Worm (Caenorhabditis elegans) whole organism, young adult: ENCODE data around the gene acd-3.
A peak's percentile ranks its signal among the peaks of the same experiment; 100 is the strongest.

ENCODE experiments used
- B0035.1 ChIP-seq: sonication (generic microtip); optimal IDR thresholded peaks from 2 replicates; lab custom pipeline; 2016; ENCODE audit warnings: missing genetic modification characterization, mild to moderate bottlenecking, missing compliant biosample characterization, missing genotype, missing genetic modification reagents
- C06A6.2 ChIP-seq: fragments of 200-800 bp; sonication (Bioruptor generic); conservative IDR thresholded peaks from 2 replicates; pipeline ENCODE4 v1.3.6; 2022; ENCODE audit warnings: missing genetic modification characterization, missing compliant biosample characterization
- F57A8.1 ChIP-seq: fragments of 200-800 bp; sonication (Bioruptor generic); optimal IDR thresholded peaks from 2 replicates; lab custom pipeline; 2018; ENCODE audit warnings: mild to moderate bottlenecking, missing genetic modification characterization, moderate library complexity, missing compliant biosample characterization
- K11D2.4 ChIP-seq: fragments of 200-800 bp; sonication (Bioruptor generic); IDR thresholded peaks from 2 replicates; pipeline ENCODE4 v1.3.6; 2022; ENCODE audit warnings: missing genetic modification reagents, missing genetic modification characterization, missing compliant biosample characterization
- T07F8.4 ChIP-seq: sonication (generic microtip); optimal IDR thresholded peaks from 2 replicates; lab custom pipeline; 2016; ENCODE audit warnings: mild to moderate bottlenecking, missing genetic modification characterization, moderate library complexity, missing compliant biosample characterization
- T26A5.8 ChIP-seq: sonication (generic microtip); optimal IDR thresholded peaks from 2 replicates; lab custom pipeline; 2016; ENCODE audit warnings: missing genetic modification characterization, missing compliant biosample characterization
- Y56A3A.18 ChIP-seq: fragments of 200-800 bp; sonication (Bioruptor generic); IDR thresholded peaks from 2 replicates; pipeline ENCODE4 v1.3.6; 2022; ENCODE audit warnings: missing genetic modification reagents, missing genetic modification characterization, missing compliant biosample characterization
- Y95B8A.8 ChIP-seq: fragments of 200-800 bp; sonication (Bioruptor generic); IDR thresholded peaks from 2 replicates; pipeline ENCODE4 v1.3.6; 2022; ENCODE audit warnings: missing genetic modification reagents, missing genetic modification characterization, missing compliant biosample characterization
- atf-7 ChIP-seq: sonication (generic microtip); optimal IDR thresholded peaks from 2 replicates; lab custom pipeline; 2017; ENCODE audit warnings: mild to moderate bottlenecking, missing genetic modification characterization, missing compliant biosample characterization
- cebp-1 ChIP-seq, 2 experiments: fragments of 200-800 bp in 1 of 2; sonication (Bioruptor generic) in 1 of 2; sonication (generic microtip) in 1 of 2; IDR thresholded peaks in 1 of 2; optimal IDR thresholded peaks in 1 of 2; 2 replicates each; pipeline versions ENCODE4 v1.3.6 to Lab custom; 2017 to 2022; ENCODE audit warnings: missing compliant biosample characterization in 2 of 2, missing genetic modification characterization in 2 of 2, mild to moderate bottlenecking in 1 of 2, missing genetic modification reagents in 1 of 2, moderate library complexity in 1 of 2
- cebp-2 ChIP-seq: fragments of 200-800 bp; sonication (Bioruptor generic); IDR thresholded peaks from 2 replicates; pipeline ENCODE4 v1.3.6; 2022; ENCODE audit warnings: missing genetic modification characterization, missing compliant biosample characterization
- ceh-40 ChIP-seq: fragments of 200-800 bp; sonication (Bioruptor generic); IDR thresholded peaks from 2 replicates; pipeline ENCODE4 v1.3.6; 2022; ENCODE audit warnings: missing genetic modification characterization, missing compliant biosample characterization
- ceh-91 ChIP-seq: fragments of 200-800 bp; sonication (Bioruptor generic); IDR thresholded peaks from 2 replicates; pipeline ENCODE4 v1.3.6; 2022; ENCODE audit warnings: missing genetic modification reagents, missing genetic modification characterization, missing compliant biosample characterization
- chd-7 ChIP-seq: sonication (generic microtip); optimal IDR thresholded peaks from 2 replicates; lab custom pipeline; 2016; ENCODE audit warnings: mild to moderate bottlenecking, missing genetic modification characterization, moderate library complexity, missing compliant biosample characterization
- dox-1 ChIP-seq: fragments of 200-800 bp; sonication (Bioruptor generic); IDR thresholded peaks from 2 replicates; pipeline ENCODE4 v1.3.6; 2022; ENCODE audit warnings: missing genetic modification reagents, missing genetic modification characterization, missing compliant biosample characterization
- efl-1 ChIP-seq: fragments of 150-350 bp; optimal IDR thresholded peaks from 2 replicates; lab custom pipeline; 2014; ENCODE audit warnings: missing biosample characterization, missing genetic modification reagents, missing genetic modification characterization
- egl-18 ChIP-seq: fragments of 200-800 bp; sonication (Bioruptor generic); IDR thresholded peaks from 2 replicates; pipeline ENCODE4 v1.3.6; 2022; ENCODE audit warnings: missing genetic modification reagents, missing genetic modification characterization, missing compliant biosample characterization
- egl-44 ChIP-seq: fragments of 200-800 bp; sonication (Bioruptor generic); IDR thresholded peaks from 2 replicates; pipeline ENCODE4 v1.3.6; 2022; ENCODE audit warnings: missing genetic modification reagents, missing genetic modification characterization, missing compliant biosample characterization
- egrh-3 ChIP-seq: fragments of 200-800 bp; sonication (Bioruptor generic); IDR thresholded peaks from 2 replicates; pipeline ENCODE4 v1.3.6; 2022; ENCODE audit warnings: missing genetic modification reagents, missing genetic modification characterization, missing compliant biosample characterization
- ekl-4 ChIP-seq: fragments of 200-800 bp; sonication (Bioruptor generic); IDR thresholded peaks from 2 replicates; pipeline ENCODE4 v1.3.6; 2022; ENCODE audit warnings: missing genetic modification reagents, missing genetic modification characterization, missing compliant biosample characterization
- fkh-3 ChIP-seq: sonication (generic microtip); optimal IDR thresholded peaks from 2 replicates; lab custom pipeline; 2016; ENCODE audit warnings: mild to moderate bottlenecking, missing genetic modification characterization, missing compliant biosample characterization
- hlh-26 ChIP-seq: fragments of 200-800 bp; sonication (Bioruptor generic); conservative IDR thresholded peaks from 2 replicates; pipeline ENCODE4 v1.3.6; 2022; ENCODE audit warnings: missing genetic modification reagents, missing genetic modification characterization, missing compliant biosample characterization
- hmg-20 ChIP-seq: fragments of 200-800 bp; sonication (Bioruptor generic); IDR thresholded peaks from 2 replicates; pipeline ENCODE4 v1.3.6; 2022; ENCODE audit warnings: missing genetic modification reagents, missing genetic modification characterization, missing compliant biosample characterization
- hrde-1 ChIP-seq: sonication (generic microtip); optimal IDR thresholded peaks from 2 replicates; lab custom pipeline; 2016; ENCODE audit warnings: missing genetic modification characterization, mild to moderate bottlenecking, missing compliant biosample characterization, moderate library complexity, missing genotype, missing genetic modification reagents, borderline replicate concordance
- let-526 ChIP-seq: fragments of 200-800 bp; sonication (Bioruptor generic); IDR thresholded peaks from 2 replicates; pipeline ENCODE4 v1.3.6; 2022; ENCODE audit warnings: missing genetic modification reagents, missing genetic modification characterization, missing compliant biosample characterization
- let-607 ChIP-seq, 2 experiments: fragments of 200-800 bp in 1 of 2; sonication (Bioruptor generic) in 1 of 2; sonication (generic microtip) in 1 of 2; optimal IDR thresholded peaks; 2 replicates each; lab custom pipeline; 2016 to 2018; ENCODE audit warnings: mild to moderate bottlenecking in 2 of 2, missing compliant biosample characterization in 2 of 2, missing genetic modification characterization in 2 of 2, moderate library complexity in 2 of 2, missing genotype in 1 of 2
- lin-35 ChIP-seq, 3 experiments: fragments of 150-350 bp in 2 of 3; sonication (generic microtip) in 1 of 3; optimal IDR thresholded peaks; 2 replicates each; lab custom pipeline; 2014 to 2018; ENCODE audit warnings: missing biosample characterization in 3 of 3, missing genetic modification characterization in 3 of 3, missing genetic modification reagents in 3 of 3
- madf-3 ChIP-seq: fragments of 200-800 bp; sonication (Bioruptor generic); IDR thresholded peaks from 2 replicates; pipeline ENCODE4 v1.3.6; 2022; ENCODE audit warnings: missing genetic modification reagents, missing genetic modification characterization, missing compliant biosample characterization
- nfya-1 ChIP-seq: sonication (generic microtip); optimal IDR thresholded peaks from 2 replicates; lab custom pipeline; 2017; ENCODE audit warnings: antibody characterized with exemption, missing compliant biosample characterization, missing genetic modification characterization, borderline replicate concordance; ENCODE audit not compliant: insufficient read depth
- nfya-2 ChIP-seq: fragments of 200-800 bp; sonication (Bioruptor generic); IDR thresholded peaks from 2 replicates; pipeline ENCODE4 v1.3.6; 2022; ENCODE audit warnings: missing genetic modification reagents, missing genetic modification characterization, missing compliant biosample characterization
- nhr-120 ChIP-seq: fragments of 200-800 bp; sonication (Bioruptor generic); IDR thresholded peaks from 2 replicates; pipeline ENCODE4 v1.3.6; 2022; ENCODE audit warnings: missing genetic modification characterization, missing compliant biosample characterization
- nhr-80 ChIP-seq: sonication (generic microtip); optimal IDR thresholded peaks from 2 replicates; lab custom pipeline; 2016; ENCODE audit warnings: missing genetic modification characterization, missing compliant biosample characterization
- pbrm-1 ChIP-seq: fragments of 200-800 bp; sonication (Bioruptor generic); IDR thresholded peaks from 2 replicates; pipeline ENCODE4 v1.3.6; 2022; ENCODE audit warnings: missing genetic modification reagents, missing genetic modification characterization, missing compliant biosample characterization
- pha-4 ChIP-seq: fragments of 150-350 bp; sonication (generic microtip); optimal IDR thresholded peaks from 2 replicates; lab custom pipeline; 2014; ENCODE audit warnings: missing biosample characterization, missing genetic modification reagents, missing genetic modification characterization
- sdz-38 ChIP-seq: sonication (generic microtip); optimal IDR thresholded peaks from 2 replicates; lab custom pipeline; 2016; ENCODE audit warnings: missing genotype, missing genetic modification characterization, missing compliant biosample characterization
- sea-2 ChIP-seq: fragments of 200-800 bp; sonication (Bioruptor generic); IDR thresholded peaks from 2 replicates; pipeline ENCODE4 v1.3.6; 2022; ENCODE audit warnings: missing genetic modification characterization, missing compliant biosample characterization
- somi-1 ChIP-seq: fragments of 200-800 bp; sonication (Bioruptor generic); optimal IDR thresholded peaks from 2 replicates; lab custom pipeline; 2018; ENCODE audit warnings: mild to moderate bottlenecking, missing genetic modification characterization, missing compliant biosample characterization
- sptf-2 ChIP-seq: fragments of 200-800 bp; sonication (Bioruptor generic); optimal IDR thresholded peaks from 2 replicates; lab custom pipeline; 2018; ENCODE audit warnings: mild to moderate bottlenecking, missing genetic modification characterization, missing compliant biosample characterization
- tlf-1 ChIP-seq: fragments of 200-800 bp; sonication (Bioruptor generic); optimal IDR thresholded peaks from 2 replicates; lab custom pipeline; 2018; ENCODE audit warnings: mild to moderate bottlenecking, missing genetic modification characterization, missing compliant biosample characterization
- xnd-1 ChIP-seq: sonication (generic microtip); optimal IDR thresholded peaks from 2 replicates; lab custom pipeline; 2016; ENCODE audit warnings: missing genotype, missing genetic modification reagents, missing genetic modification characterization, missing compliant biosample characterization
- zim-3 ChIP-seq: sonication (generic microtip); optimal IDR thresholded peaks from 2 replicates; lab custom pipeline; 2017; ENCODE audit warnings: mild to moderate bottlenecking, missing genetic modification characterization, moderate library complexity, missing compliant biosample characterization
- ztf-3 ChIP-seq: fragments of 200-800 bp; sonication (Bioruptor generic); optimal IDR thresholded peaks from 2 replicates; lab custom pipeline; 2018; ENCODE audit warnings: mild to moderate bottlenecking, missing genetic modification characterization, missing compliant biosample characterization
- ztf-6 ChIP-seq: fragments of 200-800 bp; sonication (Bioruptor generic); IDR thresholded peaks from 2 replicates; pipeline ENCODE4 v1.3.6; 2022; ENCODE audit warnings: missing genetic modification reagents, missing genetic modification characterization, missing compliant biosample characterization

acd-3 gene

ce11 chrX:14808796-14809195 is 40.3 kb upstream of the acd-3 start (continued):
- TF ChIP-seq pha-4 (tag; lab: Kevin White, UChicago) (no peak), fkh-3 (tag; lab: Kevin White, UChicago) (no peak), hrde-1 (tag; lab: Kevin White, UChicago) (no peak), egrh-3 (GFP tag; lab: Robert Waterston, UW) (no peak), nfya-2 (GFP tag; lab: Robert Waterston, UW) (no peak), atf-7 (tag; lab: Kevin White, UChicago) (no peak), let-607 (tag; optimal IDR thresholded peaks at IDR 0.05; lab: Kevin White, UChicago) (no peak), egl-44 (no peak), efl-1 (GFP tag; lab: Kevin White, UChicago) (no peak), B0035.1 (tag; lab: Kevin White, UChicago) (no peak), ztf-6 (GFP tag; lab: Robert Waterston, UW) (no peak), C06A6.2 (no peak), dox-1 (GFP tag; lab: Robert Waterston, UW) (no peak), ceh-91 (GFP tag; lab: Robert Waterston, UW) (no peak), Y95B8A.8 (GFP tag; lab: Robert Waterston, UW) (no peak), sea-2 (GFP tag; lab: Robert Waterston, UW) (no peak), madf-3 (GFP tag; lab: Robert Waterston, UW) (no peak), cebp-1 (GFP tag; IDR thresholded peaks at IDR 0.05; lab: Robert Waterston, UW) (no peak), cebp-1 (tag; optimal IDR thresholded peaks at IDR 0.05; lab: Kevin White, UChicago) (no peak), ztf-3 (no peak), tlf-1 (GFP tag; lab: Kevin White, UChicago) (no peak), K11D2.4 (GFP tag; lab: Robert Waterston, UW) (no peak), zim-3 (tag; lab: Kevin White, UChicago) (peak; percentile 59), Y56A3A.18 (GFP tag; lab: Robert Waterston, UW) (0 out of 2 replicates have a peak, but pooled peaks have one; percentile 75), nfya-1 (tag; lab: Kevin White, UChicago) (no peak), T07F8.4 (tag; lab: Kevin White, UChicago) (no peak), hlh-26 (no peak), nhr-80 (no peak), sptf-2 (GFP tag; lab: Kevin White, UChicago) (no peak), let-526 (GFP tag; lab: Robert Waterston, UW) (no peak), T26A5.8 (no peak), sdz-38 (tag; lab: Kevin White, UChicago) (no peak), F57A8.1 (no peak)

ce11 chrX:14809905-14810304 is 39.2 kb upstream of the acd-3 start:
- no peak for TF ChIP-seq ekl-4 (GFP tag; lab: Robert Waterston, UW)
- no peak for TF ChIP-seq pha-4 (tag; lab: Kevin White, UChicago)
- TF ChIP-seq hmg-20, result no peak
- no peak for TF ChIP-seq xnd-1 (tag; lab: Kevin White, UChicago)
- TF ChIP-seq chd-7, result no peak
- no peak for TF ChIP-seq egl-18 (GFP tag; lab: Robert Waterston, UW)
- TF ChIP-seq cebp-2 (GFP tag; lab: Robert Waterston, UW), result no peak
- no peak for TF ChIP-seq ceh-91 (GFP tag; lab: Robert Waterston, UW)
- TF ChIP-seq ceh-40, result no peak
- no peak for TF ChIP-seq nhr-120 (GFP tag; lab: Robert Waterston, UW)
- no peak for TF ChIP-seq pbrm-1 (GFP tag; lab: Robert Waterston, UW)
- TF ChIP-seq somi-1 (GFP tag; lab: Kevin White, UChicago), result no peak
- TF ChIP-seq T07F8.4 (tag; lab: Kevin White, UChicago), result no peak
- no peak for TF ChIP-seq lin-35 (GFP tag; optimal IDR thresholded peaks at IDR 0.05; lab: Kevin White, UChicago)
